Fruit fly (Drosophila melanogaster) whole organism, larva: Measurements from ENCODE around the gene CG17350.

Experiments used
- noc ChIP-seq: fragments of 200-800 bp; sonication (Bioruptor generic); optimal IDR thresholded peaks from 3 replicates; lab custom pipeline; 2019; ENCODE audit warnings: missing biosample characterization, mild to moderate bottlenecking, missing genetic modification characterization, moderate library complexity

CG17350 gene

dm6 chr2L:19366301-19366700, 14.4 kb upstream of the CG17350 start:
- no peak for TF ChIP-seq noc (tag; lab: Kevin White, UChicago)

dm6 chr2L:19366730-19367129, 14.0 kb upstream of the CG17350 start:
- TF ChIP-seq noc (tag; lab: Kevin White, UChicago): no peak

dm6 chr2L:19370046-19370445, 10.7 kb upstream of the CG17350 start, which contains the start of gene CG17349:
Gene CG17349 (plus strand): TSS chr2L:19370445.
- TF ChIP-seq noc (tag; lab: Kevin White, UChicago): no peak

dm6 chr2L:19373809-19374208, 6.9 kb upstream of the CG17350 start:
- TF ChIP-seq noc (tag; lab: Kevin White, UChicago): no peak

dm6 chr2L:19376145-19376544, 4.6 kb upstream of the CG17350 start:
- TF ChIP-seq noc (tag; lab: Kevin White, UChicago): no peak

- TF ChIP-seq noc (tag; lab: Kevin White, UChicago): no peak
Observed at dm6 chr2L:19377129-19378083, 3.3 kb upstream of the CG17350 start.

dm6 chr2L:19378620-19379019, 2.1 kb upstream of the CG17350 start:
- TF ChIP-seq noc (tag; lab: Kevin White, UChicago): no peak

- TF ChIP-seq noc (tag; lab: Kevin White, UChicago): no peak
Observed at dm6 chr2L:19382353-19382752, 1.6 kb downstream of the CG17350 start.

- TF ChIP-seq noc (tag; lab: Kevin White, UChicago): no peak
Observed at dm6 chr2L:19386106-19386715, 5.5 kb downstream of the CG17350 start, which contains the start of gene fon. Gene fon (minus strand): TSS chr2L:19386205.

- no peak for TF ChIP-seq noc (tag; lab: Kevin White, UChicago)
Observed at dm6 chr2L:19388966-19389365, 8.2 kb downstream of the CG17350 start.

- TF ChIP-seq noc (tag; lab: Kevin White, UChicago): no peak
Observed at dm6 chr2L:19389749-19390148, 9.0 kb downstream of the CG17350 start, which contains the start of gene CG17549. Gene CG17549 (minus strand): TSS chr2L:19390075.

dm6 chr2L:19393703-19394210, 13.0 kb downstream of the CG17350 start, which contains the start of gene CG31798:
Gene CG31798 (plus strand): TSS chr2L:19394160.
- TF ChIP-seq noc (tag; lab: Kevin White, UChicago): no peak

dm6 chr2L:19397617-19398316, 17.0 kb downstream of the CG17350 start:
- peak; percentile 16 for TF ChIP-seq noc (tag; lab: Kevin White, UChicago)

dm6 chr2L:19398317-19399234, 17.8 kb downstream of the CG17350 start, which contains the start of gene CG17544:
Gene CG17544 (minus strand): TSS chr2L:19398493.
- peak; percentile 76 for TF ChIP-seq noc (tag; lab: Kevin White, UChicago)
